Worm (Caenorhabditis elegans): Measurements from ENCODE around the gene arg-1.

DNA sequence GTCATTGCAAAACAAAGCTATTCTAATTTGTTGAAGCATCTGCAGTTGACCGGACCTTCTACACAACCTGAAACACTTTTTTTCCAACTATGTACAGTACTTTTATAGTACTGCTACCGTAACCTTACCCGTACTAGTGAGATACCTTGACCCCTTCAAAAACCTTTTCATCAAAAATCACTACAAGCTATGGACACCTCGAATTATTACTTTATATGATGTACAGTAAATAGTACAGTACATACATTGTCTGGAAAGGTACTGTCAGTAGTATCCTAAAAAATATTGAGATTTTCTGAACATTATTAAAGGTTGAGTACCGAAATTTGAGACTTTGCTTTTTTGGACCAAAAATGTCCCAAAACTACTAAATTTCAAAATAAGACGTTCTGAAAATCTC lies 1.0 kb upstream of the arg-1 start:
- no peak for TF ChIP-seq unc-86 (tag; optimal IDR thresholded peaks at IDR 0.05)
- TF ChIP-seq dve-1 (tag; optimal IDR thresholded peaks at IDR 0.05): no peak
- TF ChIP-seq pqm-1 (tag; optimal IDR thresholded peaks at IDR 0.05): no peak
- TF ChIP-seq ets-4 (tag; optimal IDR thresholded peaks at IDR 0.05): no peak
- no peak for TF ChIP-seq hlh-15 (tag; optimal IDR thresholded peaks at IDR 0.05)
- no peak for TF ChIP-seq C38D4.7 (GFP tag; optimal IDR thresholded peaks at IDR 0.05)
- no peak for TF ChIP-seq ceh-9 (tag; optimal IDR thresholded peaks at IDR 0.05)
- TF ChIP-seq hlh-8 (tag; optimal IDR thresholded peaks at IDR 0.05): no peak
- TF ChIP-seq ama-1 (optimal IDR thresholded peaks at IDR 0.05): no peak
- TF ChIP-seq ceh-14 (tag; optimal IDR thresholded peaks at IDR 0.05): no peak
- TF ChIP-seq odd-2 (tag; optimal IDR thresholded peaks at IDR 0.05): no peak
- TF ChIP-seq pag-3 (tag; optimal IDR thresholded peaks at IDR 0.05; ENCODE audit: borderline replicate concordance): no peak

All from whole organism, late embryonic.